Worm (Caenorhabditis elegans) whole organism, young adult: ENCODE data around the gene tiar-2.

Experiments used
- B0336.3 ChIP-seq: fragments of 200-800 bp; sonication (Bioruptor generic); IDR thresholded peaks from 2 replicates; pipeline ENCODE4 v1.3.6; 2022; ENCODE audit warnings: missing genetic modification characterization, missing compliant biosample characterization
- C06A6.2 ChIP-seq: fragments of 200-800 bp; sonication (Bioruptor generic); conservative IDR thresholded peaks from 2 replicates; pipeline ENCODE4 v1.3.6; 2022; ENCODE audit warnings: missing genetic modification characterization, missing compliant biosample characterization
- D2030.7 ChIP-seq: fragments of 200-800 bp; sonication (Bioruptor generic); IDR thresholded peaks from 2 replicates; pipeline ENCODE4 v1.3.6; 2022; ENCODE audit warnings: missing genetic modification reagents, missing genetic modification characterization, missing compliant biosample characterization
- F39B2.1 ChIP-seq: fragments of 200-800 bp; sonication (Bioruptor generic); IDR thresholded peaks from 2 replicates; pipeline ENCODE4 v1.3.6; 2022; ENCODE audit warnings: missing genetic modification reagents, missing genetic modification characterization, missing compliant biosample characterization
- F55B11.4 ChIP-seq: sonication (generic microtip); optimal IDR thresholded peaks from 2 replicates; lab custom pipeline; 2016; ENCODE audit warnings: missing compliant biosample characterization, missing genetic modification characterization, borderline replicate concordance; ENCODE audit not compliant: insufficient read depth
- K11D2.4 ChIP-seq: fragments of 200-800 bp; sonication (Bioruptor generic); IDR thresholded peaks from 2 replicates; pipeline ENCODE4 v1.3.6; 2022; ENCODE audit warnings: missing genetic modification reagents, missing genetic modification characterization, missing compliant biosample characterization
- T07F8.4 ChIP-seq: sonication (generic microtip); optimal IDR thresholded peaks from 2 replicates; lab custom pipeline; 2016; ENCODE audit warnings: mild to moderate bottlenecking, missing genetic modification characterization, moderate library complexity, missing compliant biosample characterization
- T26A5.8 ChIP-seq: sonication (generic microtip); optimal IDR thresholded peaks from 2 replicates; lab custom pipeline; 2016; ENCODE audit warnings: missing genetic modification characterization, missing compliant biosample characterization
- Y53G8AR.9 ChIP-seq: fragments of 200-800 bp; sonication (Bioruptor generic); conservative IDR thresholded peaks from 2 replicates; pipeline ENCODE4 v1.3.6; 2022; ENCODE audit warnings: missing genetic modification reagents, missing genetic modification characterization, missing compliant biosample characterization
- Y95B8A.8 ChIP-seq: fragments of 200-800 bp; sonication (Bioruptor generic); IDR thresholded peaks from 2 replicates; pipeline ENCODE4 v1.3.6; 2022; ENCODE audit warnings: missing genetic modification reagents, missing genetic modification characterization, missing compliant biosample characterization
- athp-1 ChIP-seq: sonication (generic microtip); optimal IDR thresholded peaks from 2 replicates; lab custom pipeline; 2017; ENCODE audit warnings: mild to moderate bottlenecking, missing genetic modification characterization, missing compliant biosample characterization
- bed-1 ChIP-seq: fragments of 200-800 bp; sonication (Bioruptor generic); IDR thresholded peaks from 2 replicates; pipeline ENCODE4 v1.3.6; 2022; ENCODE audit warnings: missing genetic modification reagents, missing genetic modification characterization, missing compliant biosample characterization
- bed-2 ChIP-seq: fragments of 200-800 bp; sonication (Bioruptor generic); IDR thresholded peaks from 2 replicates; pipeline ENCODE4 v1.3.6; 2022; ENCODE audit warnings: missing genetic modification reagents, missing genetic modification characterization, missing compliant biosample characterization
- ccch-3 ChIP-seq: fragments of 200-800 bp; sonication (Bioruptor generic); optimal IDR thresholded peaks from 2 replicates; lab custom pipeline; 2018; ENCODE audit warnings: mild to moderate bottlenecking, missing genetic modification characterization, missing compliant biosample characterization
- ceh-100 ChIP-seq: fragments of 200-800 bp; sonication (Bioruptor generic); IDR thresholded peaks from 2 replicates; pipeline ENCODE4 v1.3.6; 2022; ENCODE audit warnings: missing genetic modification reagents, missing genetic modification characterization, missing compliant biosample characterization
- ceh-40 ChIP-seq: fragments of 200-800 bp; sonication (Bioruptor generic); IDR thresholded peaks from 2 replicates; pipeline ENCODE4 v1.3.6; 2022; ENCODE audit warnings: missing genetic modification characterization, missing compliant biosample characterization
- ceh-58 ChIP-seq: fragments of 200-800 bp; sonication (Bioruptor generic); IDR thresholded peaks from 2 replicates; pipeline ENCODE4 v1.3.6; 2022; ENCODE audit warnings: missing genetic modification characterization, missing compliant biosample characterization
- ceh-79 ChIP-seq: sonication (generic microtip); optimal IDR thresholded peaks from 2 replicates; lab custom pipeline; 2017; ENCODE audit warnings: mild to moderate bottlenecking, missing genetic modification characterization, missing compliant biosample characterization
- ceh-91 ChIP-seq: fragments of 200-800 bp; sonication (Bioruptor generic); IDR thresholded peaks from 2 replicates; pipeline ENCODE4 v1.3.6; 2022; ENCODE audit warnings: missing genetic modification reagents, missing genetic modification characterization, missing compliant biosample characterization
- dpl-1 ChIP-seq: fragments of 150-350 bp; optimal IDR thresholded peaks from 2 replicates; lab custom pipeline; 2014; ENCODE audit warnings: missing biosample characterization, missing genetic modification reagents, missing genetic modification characterization
- egl-18 ChIP-seq: fragments of 200-800 bp; sonication (Bioruptor generic); IDR thresholded peaks from 2 replicates; pipeline ENCODE4 v1.3.6; 2022; ENCODE audit warnings: missing genetic modification reagents, missing genetic modification characterization, missing compliant biosample characterization
- ets-4 ChIP-seq: fragments of 200-800 bp; sonication (Bioruptor generic); optimal IDR thresholded peaks from 2 replicates; lab custom pipeline; 2018; ENCODE audit warnings: mild to moderate bottlenecking, missing genetic modification characterization, missing compliant biosample characterization
- fkh-3 ChIP-seq: sonication (generic microtip); optimal IDR thresholded peaks from 2 replicates; lab custom pipeline; 2016; ENCODE audit warnings: mild to moderate bottlenecking, missing genetic modification characterization, missing compliant biosample characterization
- gei-17 ChIP-seq: fragments of 200-800 bp; sonication (Bioruptor generic); optimal IDR thresholded peaks from 2 replicates; lab custom pipeline; 2018; ENCODE audit warnings: mild to moderate bottlenecking, missing genetic modification characterization, missing compliant biosample characterization
- hlh-26 ChIP-seq: fragments of 200-800 bp; sonication (Bioruptor generic); conservative IDR thresholded peaks from 2 replicates; pipeline ENCODE4 v1.3.6; 2022; ENCODE audit warnings: missing genetic modification reagents, missing genetic modification characterization, missing compliant biosample characterization
- hsf-1 ChIP-seq: fragments of 200-800 bp; sonication (Bioruptor generic); IDR thresholded peaks from 2 replicates; pipeline ENCODE4 v1.3.6; 2022; ENCODE audit warnings: missing genetic modification reagents, missing genetic modification characterization, missing compliant biosample characterization
- let-526 ChIP-seq: fragments of 200-800 bp; sonication (Bioruptor generic); IDR thresholded peaks from 2 replicates; pipeline ENCODE4 v1.3.6; 2022; ENCODE audit warnings: missing genetic modification reagents, missing genetic modification characterization, missing compliant biosample characterization
- lin-26 ChIP-seq: fragments of 200-800 bp; sonication (Bioruptor generic); IDR thresholded peaks from 2 replicates; pipeline ENCODE4 v1.3.6; 2022; ENCODE audit warnings: missing genetic modification reagents, missing genetic modification characterization, missing compliant biosample characterization
- lir-1 ChIP-seq: fragments of 200-800 bp; sonication (Bioruptor generic); conservative IDR thresholded peaks from 2 replicates; pipeline ENCODE4 v1.3.6; 2022; ENCODE audit warnings: missing genetic modification reagents, missing genetic modification characterization, missing compliant biosample characterization
- lsl-1 ChIP-seq: fragments of 200-800 bp; sonication (Bioruptor generic); optimal IDR thresholded peaks from 2 replicates; lab custom pipeline; 2018; ENCODE audit warnings: mild to moderate bottlenecking, missing genetic modification characterization, moderate library complexity, missing compliant biosample characterization
- lsy-27 ChIP-seq: sonication (generic microtip); optimal IDR thresholded peaks from 2 replicates; lab custom pipeline; 2017; ENCODE audit warnings: missing genetic modification characterization, mild to moderate bottlenecking, missing compliant biosample characterization, antibody characterized with exemption, missing genotype, borderline replicate concordance; ENCODE audit not compliant: insufficient read depth
- madf-8 ChIP-seq: fragments of 200-800 bp; sonication (Bioruptor generic); conservative IDR thresholded peaks from 2 replicates; pipeline ENCODE4 v1.3.6; 2022; ENCODE audit warnings: missing genetic modification reagents, missing genetic modification characterization, missing compliant biosample characterization
- mel-28 ChIP-seq: sonication (generic microtip); optimal IDR thresholded peaks from 2 replicates; lab custom pipeline; 2016; ENCODE audit warnings: borderline replicate concordance, mild to moderate bottlenecking, missing genetic modification characterization, missing compliant biosample characterization
- mes-4 ChIP-seq: sonication (generic microtip); optimal IDR thresholded peaks from 2 replicates; lab custom pipeline; 2016; ENCODE audit warnings: missing genotype, missing genetic modification characterization, missing compliant biosample characterization
- mxl-1 ChIP-seq: sonication (generic microtip); optimal IDR thresholded peaks from 2 replicates; lab custom pipeline; 2016; ENCODE audit warnings: missing genetic modification characterization, missing compliant biosample characterization
- nfya-2 ChIP-seq: fragments of 200-800 bp; sonication (Bioruptor generic); IDR thresholded peaks from 2 replicates; pipeline ENCODE4 v1.3.6; 2022; ENCODE audit warnings: missing genetic modification reagents, missing genetic modification characterization, missing compliant biosample characterization
- nhr-90 ChIP-seq: sonication (generic microtip); optimal IDR thresholded peaks from 2 replicates; lab custom pipeline; 2016; ENCODE audit warnings: missing genotype, mild to moderate bottlenecking, missing genetic modification characterization, missing compliant biosample characterization
- pbrm-1 ChIP-seq: fragments of 200-800 bp; sonication (Bioruptor generic); IDR thresholded peaks from 2 replicates; pipeline ENCODE4 v1.3.6; 2022; ENCODE audit warnings: missing genetic modification reagents, missing genetic modification characterization, missing compliant biosample characterization
- repo-1 ChIP-seq: sonication (generic microtip); optimal IDR thresholded peaks from 2 replicates; lab custom pipeline; 2017; ENCODE audit warnings: mild to moderate bottlenecking, missing genetic modification characterization, missing compliant biosample characterization
- rpc-1 ChIP-seq, 2 experiments: fragments of 150-350 bp in 1 of 2; sonication (generic microtip) in 1 of 2; optimal IDR thresholded peaks; 2 replicates each; lab custom pipeline; 2014 to 2018; ENCODE audit warnings: missing biosample characterization in 1 of 2, missing genetic modification characterization in 1 of 2, missing genetic modification reagents in 1 of 2, missing genotype in 1 of 2
- sea-2 ChIP-seq: fragments of 200-800 bp; sonication (Bioruptor generic); IDR thresholded peaks from 2 replicates; pipeline ENCODE4 v1.3.6; 2022; ENCODE audit warnings: missing genetic modification characterization, missing compliant biosample characterization
- snpc-1.1 ChIP-seq: sonication (generic microtip); optimal IDR thresholded peaks from 2 replicates; lab custom pipeline; 2017; ENCODE audit warnings: missing genetic modification characterization, mild to moderate bottlenecking, missing compliant biosample characterization, antibody characterized with exemption, moderate library complexity, missing genotype, missing genetic modification reagents; ENCODE audit not compliant: insufficient read depth
- snpc-4 ChIP-seq, 5 experiments: fragments of 150-350 bp in 1 of 5; sonication (generic microtip) in 4 of 5; optimal IDR thresholded peaks; 2 replicates each; lab custom pipeline; 2014 to 2018; ENCODE audit warnings: missing genetic modification characterization in 5 of 5, missing biosample characterization in 3 of 5, antibody characterized with exemption in 2 of 5, mild to moderate bottlenecking in 2 of 5, missing compliant biosample characterization in 2 of 5, missing genotype in 2 of 5, moderate library complexity in 2 of 5, missing genetic modification reagents in 1 of 5
- sptf-2 ChIP-seq: fragments of 200-800 bp; sonication (Bioruptor generic); optimal IDR thresholded peaks from 2 replicates; lab custom pipeline; 2018; ENCODE audit warnings: mild to moderate bottlenecking, missing genetic modification characterization, missing compliant biosample characterization
- tlf-1 ChIP-seq: fragments of 200-800 bp; sonication (Bioruptor generic); optimal IDR thresholded peaks from 2 replicates; lab custom pipeline; 2018; ENCODE audit warnings: mild to moderate bottlenecking, missing genetic modification characterization, missing compliant biosample characterization
- unc-62 ChIP-seq: fragments of 150-350 bp; optimal IDR thresholded peaks from 2 replicates; lab custom pipeline; 2014; ENCODE audit warnings: missing biosample characterization, missing genetic modification reagents, missing genetic modification characterization
- zfh-2 ChIP-seq: fragments of 200-800 bp; sonication (Bioruptor generic); conservative IDR thresholded peaks from 2 replicates; pipeline ENCODE4 v1.3.6; 2022; ENCODE audit warnings: missing genetic modification reagents, missing genetic modification characterization, missing compliant biosample characterization
- ztf-22 ChIP-seq: fragments of 200-800 bp; sonication (Bioruptor generic); optimal IDR thresholded peaks from 2 replicates; lab custom pipeline; 2018; ENCODE audit warnings: mild to moderate bottlenecking, missing genetic modification characterization, moderate library complexity, missing compliant biosample characterization
- ztf-6 ChIP-seq: fragments of 200-800 bp; sonication (Bioruptor generic); IDR thresholded peaks from 2 replicates; pipeline ENCODE4 v1.3.6; 2022; ENCODE audit warnings: missing genetic modification reagents, missing genetic modification characterization, missing compliant biosample characterization

tiar-2 gene

DNA sequence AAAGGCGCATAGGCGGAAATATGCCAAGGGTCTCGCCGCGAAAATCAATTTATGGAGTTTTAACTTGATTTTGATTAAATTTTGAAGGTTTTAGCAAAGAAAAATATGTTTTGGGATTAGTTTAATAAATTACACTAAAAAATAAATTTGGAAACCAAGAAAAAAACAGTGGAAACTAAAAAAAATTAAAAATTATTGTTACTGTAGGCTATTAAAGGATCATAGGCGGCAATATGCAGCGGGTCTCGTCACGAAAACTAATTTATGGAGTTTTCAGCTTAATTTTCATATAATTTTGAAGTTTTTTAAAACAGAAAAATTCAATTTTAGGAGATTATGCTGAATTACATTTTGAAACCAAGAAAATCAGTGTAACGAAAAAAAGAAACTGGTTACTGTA lies 40.3 kb downstream of the tiar-2 start (continued):
- no peak for TF ChIP-seq F55B11.4 (tag; lab: Kevin White, UChicago)
- no peak for TF ChIP-seq Y95B8A.8 (GFP tag; lab: Robert Waterston, UW)
- no peak for TF ChIP-seq sptf-2
- no peak for TF ChIP-seq snpc-1.1
- TF ChIP-seq let-526, result no peak
- TF ChIP-seq ccch-3, result no peak
- no peak for TF ChIP-seq egl-18 (GFP tag; lab: Robert Waterston, UW)
- TF ChIP-seq K11D2.4, result no peak
- no peak for TF ChIP-seq hsf-1 (GFP tag; lab: Robert Waterston, UW)
- no peak for TF ChIP-seq zfh-2 (GFP tag; lab: Robert Waterston, UW)
- TF ChIP-seq bed-1 (GFP tag; lab: Robert Waterston, UW), result no peak
- TF ChIP-seq athp-1, result no peak
- TF ChIP-seq lsy-27 (tag; lab: Kevin White, UChicago), result no peak
- TF ChIP-seq nfya-2 (GFP tag; lab: Robert Waterston, UW), result no peak
- TF ChIP-seq lir-1 (GFP tag; lab: Robert Waterston, UW), result no peak
- peak; percentile 22; the same call in 1 of the 2 replicates for TF ChIP-seq D2030.7 (GFP tag; lab: Robert Waterston, UW)
- TF ChIP-seq ets-4 (GFP tag; lab: Kevin White, UChicago), result no peak
- TF ChIP-seq mel-28 (tag; lab: Kevin White, UChicago), result no peak
- no peak for TF ChIP-seq tlf-1 (GFP tag; lab: Kevin White, UChicago)
- no peak for TF ChIP-seq hlh-26 (GFP tag; lab: Robert Waterston, UW)
- no peak for TF ChIP-seq ztf-6 (GFP tag; lab: Robert Waterston, UW)
- no peak for TF ChIP-seq repo-1 (tag; lab: Kevin White, UChicago)
- TF ChIP-seq ceh-79 (tag; lab: Kevin White, UChicago), result no peak
- no peak for TF ChIP-seq bed-2 (GFP tag; lab: Robert Waterston, UW)
- TF ChIP-seq T26A5.8, result no peak
- TF ChIP-seq T07F8.4 (tag; lab: Kevin White, UChicago), result no peak
- no peak for TF ChIP-seq ceh-100 (GFP tag; lab: Robert Waterston, UW)
- no peak for TF ChIP-seq mxl-1 (tag; lab: Kevin White, UChicago)
- no peak for TF ChIP-seq Y53G8AR.9 (GFP tag; lab: Robert Waterston, UW)
- no peak for TF ChIP-seq gei-17 (GFP tag; lab: Kevin White, UChicago)
- TF ChIP-seq ceh-91, result peak; percentile 63; the same call in 1 of the 2 replicates
- no peak for TF ChIP-seq F39B2.1 (GFP tag; lab: Robert Waterston, UW)
- TF ChIP-seq ztf-22 (GFP tag; lab: Kevin White, UChicago), result no peak
- TF ChIP-seq pbrm-1, result 0 out of 2 replicates have a peak, but pooled peaks have one; percentile 15
- TF ChIP-seq B0336.3 (GFP tag; lab: Robert Waterston, UW), result no peak
- TF ChIP-seq lin-26 (GFP tag; lab: Robert Waterston, UW), result no peak
- TF ChIP-seq sea-2, result no peak
- TF ChIP-seq fkh-3, result no peak
- peak; percentile 79 for TF ChIP-seq madf-8 (GFP tag; lab: Robert Waterston, UW)
- no peak for TF ChIP-seq unc-62 (GFP tag; lab: Kevin White, UChicago)
- TF ChIP-seq rpc-1 (optimal IDR thresholded peaks at IDR 0.05; lab: Kevin White, UChicago), result no peak
- no peak for TF ChIP-seq rpc-1 (tag; optimal IDR thresholded peaks at IDR 0.05; lab: Kevin White, UChicago)
- TF ChIP-seq dpl-1 (GFP tag; lab: Kevin White, UChicago), result no peak
- TF ChIP-seq ceh-40 (GFP tag; lab: Robert Waterston, UW), result no peak
- TF ChIP-seq ceh-58 (GFP tag; lab: Robert Waterston, UW), result no peak
- peak; percentile 99 for TF ChIP-seq lsl-1 (GFP tag; lab: Kevin White, UChicago)
- TF ChIP-seq nhr-90, result no peak
- no peak for TF ChIP-seq snpc-4 (GFP tag; optimal IDR thresholded peaks at IDR 0.05; lab: Kevin White, UChicago)
- TF ChIP-seq snpc-4 (tag; optimal IDR thresholded peaks at IDR 0.05; lab: Kevin White, UChicago), result peak in 1 of 4 experiments; percentile 15
- no peak for TF ChIP-seq mes-4 (tag; lab: Kevin White, UChicago)
- no peak for TF ChIP-seq C06A6.2
